Fruit fly (Drosophila melanogaster): ENCODE results near the gene CG13068.

CG13068 gene

DNA sequence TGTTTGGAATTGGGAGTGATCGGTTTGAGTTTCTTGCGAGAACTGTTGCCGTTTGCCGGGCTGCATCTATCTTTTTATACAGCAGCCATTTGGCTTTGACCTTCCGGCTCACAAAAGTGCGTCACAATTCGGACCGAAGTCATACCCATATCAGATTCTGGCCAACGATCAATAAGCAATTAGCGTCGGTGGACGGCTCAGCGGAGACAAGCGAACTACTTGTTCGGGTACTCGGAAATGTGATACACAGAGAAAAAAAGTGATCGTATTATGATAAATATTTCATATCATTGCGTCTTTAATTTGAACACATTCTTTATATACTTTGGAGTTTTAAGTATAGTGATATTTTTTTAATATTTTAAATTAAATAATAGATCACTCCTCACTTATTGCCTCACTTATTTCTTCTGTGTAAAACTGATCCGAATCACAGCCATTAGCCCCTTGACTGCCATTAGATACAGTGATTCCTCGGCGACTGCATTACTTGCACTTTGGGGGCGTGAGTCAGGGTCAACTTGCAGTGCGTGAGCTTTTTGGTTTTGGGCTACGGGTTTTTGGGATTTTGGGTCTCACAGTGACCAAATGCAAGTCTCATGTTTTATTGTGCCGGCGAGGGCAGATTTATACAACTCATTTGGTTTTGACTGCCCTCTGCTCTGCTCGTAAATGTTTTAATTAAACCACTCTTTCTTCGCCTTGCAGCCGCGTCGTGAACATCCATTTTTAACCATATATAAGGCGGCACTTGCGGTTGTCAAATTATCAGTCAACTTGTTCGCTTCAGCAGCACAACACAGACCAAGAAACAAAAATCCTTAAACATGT is 36.8 kb downstream of the CG13068 start, which contains the start of the genes CG13043 and CG13063 (continued):
- TF ChIP-seq CoRest (tag; optimal IDR thresholded peaks at IDR 0.05) (peak; percentile 7), hkb (optimal IDR thresholded peaks at IDR 0.05) (no peak), hkb (GFP tag; IDR thresholded peaks at IDR 0.05) (0 out of 2 replicates have a peak, but pooled peaks have one; percentile 25)

DNA sequence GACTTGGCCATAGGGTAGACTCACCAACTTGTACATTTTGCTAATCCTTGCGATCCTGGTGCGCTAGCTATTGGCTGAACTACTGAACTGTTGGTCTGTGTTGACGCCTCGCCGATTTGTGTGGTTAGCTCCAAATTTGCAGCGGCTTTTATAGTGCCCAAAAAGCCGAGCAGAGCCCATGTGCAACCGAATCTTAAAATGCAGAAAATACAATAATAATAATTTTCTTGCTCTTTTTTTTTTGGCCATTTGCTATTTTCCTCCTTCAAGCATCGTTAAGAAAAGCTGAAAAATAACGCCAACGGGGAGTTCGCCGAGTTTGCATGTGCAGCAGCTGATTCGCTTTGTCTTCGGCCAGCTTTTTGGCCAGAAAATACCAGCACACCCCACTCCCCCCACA is 39.2 kb downstream of the CG13068 start, which contains the start of gene CG13042:
Gene CG13042 (minus strand): TSS at position 101 of the 400 bp plus-strand sequence.
- 0 out of 4 replicates have a peak, but pooled peaks have one; percentile 2 for TF ChIP-seq Gug (GFP tag; IDR thresholded peaks at IDR 0.05)
- TF ChIP-seq CG4328 (GFP tag; optimal IDR thresholded peaks at IDR 0.05) = no peak
- no peak for TF ChIP-seq ato (GFP tag; IDR thresholded peaks at IDR 0.05; ENCODE audit: partially characterized antibody)
- no peak for TF ChIP-seq NFAT (GFP tag; IDR thresholded peaks at IDR 0.05)
- no peak for TF ChIP-seq Tbp (GFP tag; optimal IDR thresholded peaks at IDR 0.05)
- TF ChIP-seq MBD-R2 (GFP tag; IDR thresholded peaks at IDR 0.05) = no peak

DNA sequence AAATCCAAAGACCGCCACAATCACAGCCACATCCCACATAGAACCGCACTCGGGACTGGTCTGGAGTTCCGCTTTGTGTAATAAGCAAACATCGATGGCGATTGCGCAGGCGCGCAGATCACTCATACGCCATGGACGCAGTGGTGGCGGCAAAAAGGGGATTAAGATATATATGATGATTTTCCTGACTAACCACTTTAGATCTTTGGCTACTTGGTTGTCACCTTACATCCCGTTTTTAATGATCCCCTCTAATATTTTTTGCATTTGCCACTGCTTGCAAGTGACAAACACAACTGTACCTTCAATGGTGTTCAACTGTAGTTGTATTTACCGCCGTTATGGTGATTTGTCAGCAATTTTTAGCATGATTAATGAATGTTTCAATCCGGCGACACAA is 40.8 kb downstream of the CG13068 start:
- TF ChIP-seq BEAF-32 (GFP tag; optimal IDR thresholded peaks at IDR 0.05) (no peak), CG14014 (GFP tag; IDR thresholded peaks at IDR 0.05) (peak; percentile 37; the same call in 1 of the 2 replicates), zfh2 (GFP tag; optimal IDR thresholded peaks at IDR 0.05) (peak; percentile 76), CG10959 (GFP tag; IDR thresholded peaks at IDR 0.05) (no peak), lmd (GFP tag; IDR thresholded peaks at IDR 0.05) (peak; percentile 39; the same call in 1 of the 2 replicates), Atf3 (GFP tag; optimal IDR thresholded peaks at IDR 0.05) (no peak), sna (GFP tag; IDR thresholded peaks at IDR 0.05; ENCODE audit: partially characterized antibody) (no peak), org-1 (GFP tag; optimal IDR thresholded peaks at IDR 0.05) (peak; percentile 37), CG13894 (tag; optimal IDR thresholded peaks at IDR 0.05) (no peak), Ptx1 (GFP tag; IDR thresholded peaks at IDR 0.05) (0 out of 2 replicates have a peak, but pooled peaks have one; percentile 13), jumu (GFP tag; optimal IDR thresholded peaks at IDR 0.05) (peak; percentile 21), CG9215 (GFP tag; IDR thresholded peaks at IDR 0.05) (peak; percentile 42), slbo (GFP tag; IDR thresholded peaks at IDR 0.05) (peak; percentile 72), ara (GFP tag; IDR thresholded peaks at IDR 0.05) (0 out of 2 replicates have a peak, but pooled peaks have one; percentile 14), da (GFP tag; optimal IDR thresholded peaks at IDR 0.05) (no peak), hkb (optimal IDR thresholded peaks at IDR 0.05) (no peak), hkb (GFP tag; IDR thresholded peaks at IDR 0.05) (0 out of 2 replicates have a peak, but pooled peaks have one; percentile 31), Gug (GFP tag; IDR thresholded peaks at IDR 0.05) (0 out of 4 replicates have a peak, but pooled peaks have one; percentile 6), CG31441 (GFP tag; IDR thresholded peaks at IDR 0.05) (no peak), CG8290 (GFP tag; optimal IDR thresholded peaks at IDR 0.05) (no peak), CG8290 (tag; optimal IDR thresholded peaks at IDR 0.05) (peak in 1 of 2 experiments; percentile 69), oc (tag; optimal IDR thresholded peaks at IDR 0.05) (no peak), CG12769 (tag; optimal IDR thresholded peaks at IDR 0.05) (peak; percentile 54), her (GFP tag; optimal IDR thresholded peaks at IDR 0.05) (peak; percentile 40), CG11560 (tag; IDR thresholded peaks at IDR 0.05) (no peak), CG2120 (GFP tag; optimal IDR thresholded peaks at IDR 0.05) (peak; percentile 67), odd (GFP tag; optimal IDR thresholded peaks at IDR 0.05) (no peak), CG18599 (GFP tag; optimal IDR thresholded peaks at IDR 0.05) (peak; percentile 42), mam (GFP tag; optimal IDR thresholded peaks at IDR 0.05) (peak; percentile 32), sob (GFP tag; IDR thresholded peaks at IDR 0.05) (peak; percentile 46; the same call in 1 of the 2 replicates), Myb (GFP tag; optimal IDR thresholded peaks at IDR 0.05) (peak; percentile 38), scrt (GFP tag; optimal IDR thresholded peaks at IDR 0.05) (no peak), CG31365 (tag; optimal IDR thresholded peaks at IDR 0.05) (no peak), CG17385 (GFP tag; optimal IDR thresholded peaks at IDR 0.05) (no peak), CG10366 (GFP tag; IDR thresholded peaks at IDR 0.05) (0 out of 2 replicates have a peak, but pooled peaks have one; percentile 13), CG15269 (tag; optimal IDR thresholded peaks at IDR 0.05) (peak; percentile 10), Dbx (GFP tag; IDR thresholded peaks at IDR 0.05) (peak; percentile 64), row (GFP tag; IDR thresholded peaks at IDR 0.05) (peak; percentile 40; the same call in 1 of the 3 replicates), Drgx (GFP tag; IDR thresholded peaks at IDR 0.05) (peak; percentile 86), CG14050 (GFP tag; IDR thresholded peaks at IDR 0.05) (no peak)
